Fruit fly (Drosophila melanogaster): ENCODE results near the gene CG7634.

dm6 chr3L:21586528-21586927 lies 21.3 kb downstream of the CG7634 start, which contains the start of gene TfAP-2:
- TF ChIP-seq psq (optimal IDR thresholded peaks at IDR 0.05) (no peak), Sin3A (optimal IDR thresholded peaks at IDR 0.05) (no peak)
